Worm (Caenorhabditis elegans): ENCODE results near the gene zfp-1.
A peak's percentile ranks its signal among the peaks of the same experiment; 100 is the strongest.

zfp-1 gene

ce11 chrIII:8766467-8766866 lies 24.9 kb upstream of the zfp-1 start:
- TF ChIP-seq R02D3.7 (tag; optimal IDR thresholded peaks at IDR 0.05) (no peak), lin-11 (tag; optimal IDR thresholded peaks at IDR 0.05) (no peak), peb-1 (tag; optimal IDR thresholded peaks at IDR 0.05) (no peak), nhr-25 (tag; optimal IDR thresholded peaks at IDR 0.05) (no peak), nhr-10 (tag; optimal IDR thresholded peaks at IDR 0.05) (no peak), F13H6.1 (tag; optimal IDR thresholded peaks at IDR 0.05) (no peak), mab-5 (tag; optimal IDR thresholded peaks at IDR 0.05) (no peak), unc-62 (GFP tag; optimal IDR thresholded peaks at IDR 0.05) (no peak), nhr-129 (tag; optimal IDR thresholded peaks at IDR 0.05) (no peak)

ce11 chrIII:8767292-8767829 lies 24.0 kb upstream of the zfp-1 start, which contains the start of gene mig-22:
mig-22 (minus strand) TSS chrIII:8767342.
- TF ChIP-seq nhr-77 (tag; optimal IDR thresholded peaks at IDR 0.05) (no peak), unc-55 (GFP tag; optimal IDR thresholded peaks at IDR 0.05) (no peak), C34F6.9 (tag; optimal IDR thresholded peaks at IDR 0.05) (no peak), elt-1 (tag; optimal IDR thresholded peaks at IDR 0.05) (no peak), nhr-21 (tag; optimal IDR thresholded peaks at IDR 0.05) (no peak), sem-4 (tag; optimal IDR thresholded peaks at IDR 0.05) (no peak), peb-1 (tag; optimal IDR thresholded peaks at IDR 0.05) (no peak), skn-1 (tag; optimal IDR thresholded peaks at IDR 0.05) (no peak), nhr-25 (tag; optimal IDR thresholded peaks at IDR 0.05) (peak; percentile 17), nhr-237 (tag; optimal IDR thresholded peaks at IDR 0.05) (no peak), R02D3.7 (tag; optimal IDR thresholded peaks at IDR 0.05) (no peak), gmeb-1 (tag; optimal IDR thresholded peaks at IDR 0.05) (no peak), ZK546.5 (tag; optimal IDR thresholded peaks at IDR 0.05) (no peak), nhr-23 (tag; optimal IDR thresholded peaks at IDR 0.05) (no peak), fos-1 (tag; optimal IDR thresholded peaks at IDR 0.05) (no peak), mbf-1 (tag; optimal IDR thresholded peaks at IDR 0.05) (no peak), ztf-11 (tag; optimal IDR thresholded peaks at IDR 0.05) (no peak), nhr-11 (tag; optimal IDR thresholded peaks at IDR 0.05) (no peak), nhr-129 (tag; optimal IDR thresholded peaks at IDR 0.05) (peak; percentile 7), nhr-6 (tag; optimal IDR thresholded peaks at IDR 0.05) (no peak), lin-39 (tag; optimal IDR thresholded peaks at IDR 0.05) (no peak), blmp-1 (tag; optimal IDR thresholded peaks at IDR 0.05; ENCODE audit: insufficient read depth) (peak; percentile 33), zag-1 (tag; optimal IDR thresholded peaks at IDR 0.05) (no peak), ceh-16 (tag; optimal IDR thresholded peaks at IDR 0.05) (no peak)

ce11 chrIII:8767889-8768361 lies 23.4 kb upstream of the zfp-1 start, which contains the start of gene mtss-1:
mtss-1 (plus strand) TSS chrIII:8768311.
- TF ChIP-seq nhr-11 (tag; optimal IDR thresholded peaks at IDR 0.05) (no peak), nhr-10 (tag; optimal IDR thresholded peaks at IDR 0.05) (no peak), lin-13 (GFP tag; optimal IDR thresholded peaks at IDR 0.05) (peak; percentile 48), egl-27 (tag; optimal IDR thresholded peaks at IDR 0.05) (no peak), unc-62 (GFP tag; optimal IDR thresholded peaks at IDR 0.05) (no peak), snpc-4 (tag; optimal IDR thresholded peaks at IDR 0.05) (no peak), skn-1 (tag; optimal IDR thresholded peaks at IDR 0.05) (peak; percentile 13), F13H6.1 (tag; optimal IDR thresholded peaks at IDR 0.05) (peak; percentile 69), nhr-25 (tag; optimal IDR thresholded peaks at IDR 0.05) (no peak), nhr-77 (tag; optimal IDR thresholded peaks at IDR 0.05) (no peak), fos-1 (tag; optimal IDR thresholded peaks at IDR 0.05) (no peak), lin-11 (tag; optimal IDR thresholded peaks at IDR 0.05) (peak; percentile 45), nhr-12 (tag; optimal IDR thresholded peaks at IDR 0.05) (no peak), ama-1 (optimal IDR thresholded peaks at IDR 0.05) (no peak), lsy-2 (tag; optimal IDR thresholded peaks at IDR 0.05) (peak; percentile 26 to 67), mbf-1 (tag; optimal IDR thresholded peaks at IDR 0.05) (peak; percentile 16), C34F6.9 (tag; optimal IDR thresholded peaks at IDR 0.05) (peak; percentile 50), unc-39 (tag; optimal IDR thresholded peaks at IDR 0.05) (no peak), crh-2 (tag; optimal IDR thresholded peaks at IDR 0.05) (peak; percentile 38), elt-3 (tag; optimal IDR thresholded peaks at IDR 0.05) (no peak), lin-39 (tag; optimal IDR thresholded peaks at IDR 0.05) (no peak), R02D3.7 (tag; optimal IDR thresholded peaks at IDR 0.05) (no peak), ztf-11 (tag; optimal IDR thresholded peaks at IDR 0.05) (no peak), mdl-1 (tag; optimal IDR thresholded peaks at IDR 0.05) (no peak), ztf-1 (GFP tag; conservative IDR thresholded peaks at IDR 0.05) (no peak), nhr-129 (tag; optimal IDR thresholded peaks at IDR 0.05) (peak; percentile 49), dmd-4 (tag; optimal IDR thresholded peaks at IDR 0.05) (no peak), sma-9 (GFP tag; optimal IDR thresholded peaks at IDR 0.05) (peak; percentile 52), sma-9 (tag; optimal IDR thresholded peaks at IDR 0.05) (no peak), unc-55 (GFP tag; optimal IDR thresholded peaks at IDR 0.05) (peak; percentile 73), peb-1 (tag; optimal IDR thresholded peaks at IDR 0.05) (no peak), aly-2 (tag; optimal IDR thresholded peaks at IDR 0.05) (no peak), blmp-1 (tag; optimal IDR thresholded peaks at IDR 0.05; ENCODE audit: insufficient read depth) (peak; percentile 1), ZK546.5 (tag; optimal IDR thresholded peaks at IDR 0.05) (no peak), nhr-237 (tag; optimal IDR thresholded peaks at IDR 0.05) (no peak), gmeb-1 (tag; optimal IDR thresholded peaks at IDR 0.05) (peak; percentile 58), elt-1 (tag; optimal IDR thresholded peaks at IDR 0.05) (no peak), nhr-23 (tag; optimal IDR thresholded peaks at IDR 0.05) (no peak), sma-3 (GFP tag; optimal IDR thresholded peaks at IDR 0.05) (peak; percentile 41), ztf-4 (tag; optimal IDR thresholded peaks at IDR 0.05) (no peak), alr-1 (tag; optimal IDR thresholded peaks at IDR 0.05) (no peak)
